Worm (Caenorhabditis elegans): ENCODE results near the gene sra-37.

DNA sequence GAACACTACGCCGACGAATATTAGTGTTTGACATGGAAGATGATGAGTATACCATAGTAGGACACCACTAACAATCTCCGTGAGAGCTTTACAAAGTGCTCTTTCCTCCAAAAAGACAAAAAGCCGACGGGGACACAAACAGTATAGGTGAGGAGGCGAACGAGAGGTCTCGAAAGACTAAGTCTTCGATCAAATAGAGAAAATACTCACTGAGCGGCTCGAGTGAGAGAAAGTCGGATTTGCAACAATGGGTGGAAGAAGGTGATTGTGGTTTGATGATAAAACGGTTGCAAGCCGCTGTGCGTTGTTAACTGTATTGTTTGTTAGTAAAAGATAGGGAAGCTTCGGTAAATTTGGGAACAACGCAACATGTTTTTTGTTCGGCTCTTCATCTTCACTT, 10.5 kb downstream of the sra-37 start, which contains the start of gene hlb-1:
- TF ChIP-seq nhr-6 (tag; optimal IDR thresholded peaks at IDR 0.05) (no peak), nhr-76 (tag; optimal IDR thresholded peaks at IDR 0.05) (no peak), mdl-1 (tag; optimal IDR thresholded peaks at IDR 0.05) (no peak), lin-39 (tag; optimal IDR thresholded peaks at IDR 0.05) (no peak), nhr-28 (tag; optimal IDR thresholded peaks at IDR 0.05) (no peak), snpc-4 (tag; optimal IDR thresholded peaks at IDR 0.05) (no peak), aly-2 (tag; optimal IDR thresholded peaks at IDR 0.05) (no peak), saeg-2 (GFP tag; IDR thresholded peaks at IDR 0.05) (no peak), fos-1 (tag; optimal IDR thresholded peaks at IDR 0.05) (no peak), dpl-1 (GFP tag; optimal IDR thresholded peaks at IDR 0.05) (no peak), nhr-102 (tag; optimal IDR thresholded peaks at IDR 0.05) (no peak), nhr-77 (tag; optimal IDR thresholded peaks at IDR 0.05) (no peak)
